Worm (Caenorhabditis elegans): ENCODE results near the gene F08F8.11.

F08F8.11 gene

DNA sequence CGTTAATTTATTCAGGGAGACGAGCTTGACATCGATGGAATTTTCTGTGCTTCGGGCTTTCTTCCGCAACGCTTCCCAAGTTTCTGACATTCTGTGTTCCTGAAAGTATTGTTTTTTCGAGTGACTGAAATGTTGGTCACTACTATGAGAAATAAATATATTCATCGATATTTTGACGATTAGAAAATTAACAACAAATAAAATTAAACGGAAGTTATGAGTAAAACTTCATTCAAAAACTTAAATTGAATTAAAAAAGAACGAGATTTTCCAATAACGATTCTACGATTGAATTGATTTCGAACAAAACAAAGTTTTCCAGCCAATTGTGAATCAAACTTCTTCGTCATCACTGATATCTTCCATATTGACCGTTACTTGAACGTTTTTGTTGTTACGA, 16.6 kb upstream of the F08F8.11 start, which contains the start of gene gos-28:
Gene gos-28, minus strand, starts transcription at position 101 of the 400 bp plus-strand sequence.
- TF ChIP-seq ceh-36 (tag; optimal IDR thresholded peaks at IDR 0.05) (no peak), ceh-13 (GFP tag; optimal IDR thresholded peaks at IDR 0.05) (no peak), hmbx-1 (tag; optimal IDR thresholded peaks at IDR 0.05) (no peak), tbx-11 (GFP tag; IDR thresholded peaks at IDR 0.05) (no peak), tra-4 (tag; optimal IDR thresholded peaks at IDR 0.05) (no peak), pes-1 (GFP tag; IDR thresholded peaks at IDR 0.05) (no peak), scrt-1 (GFP tag; IDR thresholded peaks at IDR 0.05) (no peak), ets-7 (tag; optimal IDR thresholded peaks at IDR 0.05) (no peak)

DNA sequence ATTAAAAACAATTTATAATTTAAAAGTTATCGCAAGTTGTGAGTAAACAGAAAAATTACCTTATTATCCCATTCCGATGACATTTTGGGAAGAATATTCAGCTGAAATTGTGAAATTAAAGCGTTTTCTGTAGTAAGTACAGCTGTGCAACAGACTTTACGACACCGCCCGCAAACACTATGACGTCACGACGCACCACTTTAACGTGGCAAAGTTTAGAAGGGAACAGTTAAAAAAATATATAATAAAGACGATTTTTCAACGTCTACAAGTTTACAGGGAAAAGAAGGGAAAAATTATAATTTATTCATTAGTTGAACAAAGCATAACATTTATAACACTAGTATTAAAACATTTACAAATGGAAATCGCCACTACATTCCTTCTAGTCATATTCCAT, 11.8 kb upstream of the F08F8.11 start, which contains the start of gene F08F8.9:
Gene F08F8.9, minus strand, starts transcription at position 101 of the 400 bp plus-strand sequence.
- TF ChIP-seq hnd-1 (tag; optimal IDR thresholded peaks at IDR 0.05) (no peak), pes-1 (GFP tag; IDR thresholded peaks at IDR 0.05) (no peak), sea-1 (GFP tag; conservative IDR thresholded peaks at IDR 0.05) (no peak), ama-1 (optimal IDR thresholded peaks at IDR 0.05) (no peak), F13C5.2 (tag; optimal IDR thresholded peaks at IDR 0.05) (no peak), ceh-36 (tag; optimal IDR thresholded peaks at IDR 0.05) (no peak), tra-4 (tag; optimal IDR thresholded peaks at IDR 0.05) (no peak), B0310.2 (tag; optimal IDR thresholded peaks at IDR 0.05) (no peak), aly-1 (tag; optimal IDR thresholded peaks at IDR 0.05) (no peak), tbx-11 (GFP tag; IDR thresholded peaks at IDR 0.05) (no peak), hmg-4 (GFP tag; optimal IDR thresholded peaks at IDR 0.05) (no peak), scrt-1 (GFP tag; IDR thresholded peaks at IDR 0.05) (no peak), ceh-13 (GFP tag; optimal IDR thresholded peaks at IDR 0.05) (no peak), flt-1 (GFP tag; IDR thresholded peaks at IDR 0.05) (no peak), hmbx-1 (tag; optimal IDR thresholded peaks at IDR 0.05) (no peak), tbx-37 (GFP tag; conservative IDR thresholded peaks at IDR 0.05) (no peak), ets-7 (tag; optimal IDR thresholded peaks at IDR 0.05) (no peak)

DNA sequence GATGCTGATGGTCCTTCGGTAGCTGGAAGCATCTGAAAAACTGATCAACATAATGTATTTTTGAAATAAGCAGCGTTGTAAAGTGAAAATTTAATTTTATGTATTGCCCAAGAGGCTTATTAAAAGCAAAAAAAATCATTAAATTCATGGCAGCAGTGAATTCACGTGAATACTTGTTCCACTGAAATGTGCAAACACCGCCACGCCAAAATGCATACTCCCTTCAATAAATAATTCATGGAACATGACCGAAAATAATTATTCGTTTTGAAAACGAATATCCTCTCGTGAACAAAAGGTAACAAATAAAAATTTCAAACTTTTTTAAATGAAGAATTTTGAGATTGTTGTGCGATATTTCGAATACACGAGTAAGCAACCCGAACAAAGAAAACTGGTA, 8.3 kb upstream of the F08F8.11 start, which contains the start of gene F08F8.10:
Gene F08F8.10, minus strand, starts transcription at position 38 of the 400 bp plus-strand sequence.
- TF ChIP-seq flt-1 (GFP tag; IDR thresholded peaks at IDR 0.05) (no peak), ceh-13 (GFP tag; optimal IDR thresholded peaks at IDR 0.05) (no peak), hnd-1 (tag; optimal IDR thresholded peaks at IDR 0.05) (no peak), hmbx-1 (tag; optimal IDR thresholded peaks at IDR 0.05) (no peak), ceh-36 (tag; optimal IDR thresholded peaks at IDR 0.05) (no peak)

DNA sequence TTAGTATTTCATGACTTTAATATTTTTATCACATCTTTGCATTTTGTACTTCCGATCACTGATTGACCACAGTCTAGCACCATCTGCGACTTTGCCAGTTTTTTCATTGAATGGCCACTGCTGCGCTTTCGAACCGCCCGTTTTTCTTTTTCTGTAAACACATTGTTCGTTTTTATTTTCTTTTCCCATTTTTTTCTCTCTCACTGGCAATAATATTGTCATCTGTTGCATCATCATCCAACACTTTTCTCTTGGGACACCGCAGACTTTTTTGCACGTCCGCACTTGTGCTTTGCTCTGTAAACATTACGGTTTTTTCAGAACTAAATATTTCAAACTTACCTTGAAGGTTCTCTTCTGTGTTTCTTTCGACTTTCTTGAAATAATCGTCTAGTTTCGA, 7.1 kb upstream of the F08F8.11 start:
- no peak for TF ChIP-seq sea-1 (GFP tag; conservative IDR thresholded peaks at IDR 0.05)
- no peak for TF ChIP-seq ets-7 (tag; optimal IDR thresholded peaks at IDR 0.05)
- no peak for TF ChIP-seq ceh-13 (GFP tag; optimal IDR thresholded peaks at IDR 0.05)
- TF ChIP-seq B0310.2 (tag; optimal IDR thresholded peaks at IDR 0.05) = no peak
- no peak for TF ChIP-seq hmbx-1 (tag; optimal IDR thresholded peaks at IDR 0.05)
- no peak for TF ChIP-seq hmg-4 (GFP tag; optimal IDR thresholded peaks at IDR 0.05)
- TF ChIP-seq aly-1 (tag; optimal IDR thresholded peaks at IDR 0.05) = no peak
- no peak for TF ChIP-seq tbx-37 (GFP tag; conservative IDR thresholded peaks at IDR 0.05)
- no peak for TF ChIP-seq F13C5.2 (tag; optimal IDR thresholded peaks at IDR 0.05)
- no peak for TF ChIP-seq ceh-36 (tag; optimal IDR thresholded peaks at IDR 0.05)
- no peak for TF ChIP-seq tra-4 (tag; optimal IDR thresholded peaks at IDR 0.05)
- no peak for TF ChIP-seq hnd-1 (tag; optimal IDR thresholded peaks at IDR 0.05)
- TF ChIP-seq tbx-11 (GFP tag; IDR thresholded peaks at IDR 0.05) = no peak
- no peak for TF ChIP-seq ama-1 (optimal IDR thresholded peaks at IDR 0.05)
- TF ChIP-seq pes-1 (GFP tag; IDR thresholded peaks at IDR 0.05) = no peak
- no peak for TF ChIP-seq flt-1 (GFP tag; IDR thresholded peaks at IDR 0.05)

DNA sequence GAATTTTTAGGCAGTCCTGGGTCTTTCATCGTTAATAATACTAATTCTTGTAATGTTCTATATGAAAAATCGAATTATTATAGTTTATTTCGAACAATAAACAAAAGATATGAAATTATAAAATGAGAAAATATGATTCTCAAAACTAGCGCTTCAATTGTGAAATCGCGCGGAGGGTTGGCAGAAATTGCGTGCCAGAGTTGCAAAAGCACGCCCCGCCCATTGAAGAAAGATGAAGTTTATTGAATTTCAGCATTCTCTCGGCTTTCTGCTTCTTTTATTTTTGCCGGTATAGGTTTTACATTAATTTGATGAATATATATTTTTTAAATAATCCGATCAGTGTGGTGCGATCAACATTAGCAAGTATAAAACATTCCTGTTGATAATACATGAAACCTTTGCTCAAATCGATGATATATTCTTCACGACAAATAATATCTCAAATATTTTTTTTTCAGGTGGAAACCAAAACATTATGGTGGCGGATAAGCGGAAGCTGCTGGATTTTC, 6.6 kb upstream of the F08F8.11 start, which contains the start of the genes eco-1 and hmgr-1:
Gene eco-1, minus strand, starts transcription at position 59 of the 512 bp plus-strand sequence.
Gene hmgr-1, plus strand, starts transcription at position 462 of the 512 bp plus-strand sequence.
- TF ChIP-seq B0310.2 (tag; optimal IDR thresholded peaks at IDR 0.05) = no peak
- TF ChIP-seq ets-7 (tag; optimal IDR thresholded peaks at IDR 0.05) = no peak
- TF ChIP-seq hmg-4 (GFP tag; optimal IDR thresholded peaks at IDR 0.05) = no peak
- TF ChIP-seq flt-1 (GFP tag; IDR thresholded peaks at IDR 0.05) = no peak
- no peak for TF ChIP-seq scrt-1 (GFP tag; IDR thresholded peaks at IDR 0.05)
- TF ChIP-seq ceh-13 (GFP tag; optimal IDR thresholded peaks at IDR 0.05) = no peak
- TF ChIP-seq tbx-37 (GFP tag; conservative IDR thresholded peaks at IDR 0.05) = no peak
- TF ChIP-seq F13C5.2 (tag; optimal IDR thresholded peaks at IDR 0.05) = no peak
- TF ChIP-seq hmbx-1 (tag; optimal IDR thresholded peaks at IDR 0.05) = no peak
- TF ChIP-seq ama-1 (optimal IDR thresholded peaks at IDR 0.05) = no peak
- TF ChIP-seq ceh-36 (tag; optimal IDR thresholded peaks at IDR 0.05) = no peak
- no peak for TF ChIP-seq aly-1 (tag; optimal IDR thresholded peaks at IDR 0.05)

DNA sequence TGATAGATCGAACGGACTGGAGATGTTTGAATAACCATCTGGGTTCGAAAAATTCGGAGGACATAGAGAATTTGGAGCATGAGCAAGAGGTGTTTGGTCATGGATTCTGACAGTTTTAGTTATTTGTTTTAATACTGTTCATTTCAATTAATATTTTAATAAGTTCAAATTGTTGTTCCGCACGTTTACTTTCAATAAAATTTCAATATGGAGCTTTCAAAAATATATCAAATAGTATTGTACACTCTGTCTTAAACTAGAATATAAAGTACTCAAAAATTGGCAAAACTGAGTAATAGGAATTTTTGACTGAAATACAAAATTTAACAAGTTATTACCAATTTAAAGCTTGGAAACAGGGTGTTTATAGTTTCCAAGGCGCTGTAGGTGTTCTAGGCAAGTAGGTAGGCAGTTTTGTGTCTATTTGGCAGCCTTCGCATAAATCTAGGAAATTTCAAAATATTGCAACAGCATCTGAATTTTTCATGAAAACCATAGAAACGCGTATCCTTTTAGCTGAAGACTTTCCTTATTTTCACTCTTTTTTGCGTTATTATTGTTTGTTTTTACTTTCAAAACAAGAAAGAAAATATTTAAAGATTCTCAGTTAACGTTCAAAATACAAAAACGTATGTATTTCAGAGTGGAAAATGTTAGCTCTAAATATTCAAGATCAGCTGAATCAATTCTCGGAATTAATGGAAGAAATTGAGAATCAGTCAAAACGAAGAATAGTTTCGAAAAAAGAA, 1.5 kb downstream of the F08F8.11 start, which contains the start of the genes T20B12.5 and T20B12.4:
Gene T20B12.5, minus strand, starts transcription at position 101 of the 749 bp plus-strand sequence.
Gene T20B12.4, plus strand, starts transcription at position 699 of the 749 bp plus-strand sequence.
- TF ChIP-seq flt-1 (GFP tag; IDR thresholded peaks at IDR 0.05) (no peak), sea-1 (GFP tag; conservative IDR thresholded peaks at IDR 0.05) (no peak), ama-1 (optimal IDR thresholded peaks at IDR 0.05) (no peak), tra-4 (tag; optimal IDR thresholded peaks at IDR 0.05) (no peak), F13C5.2 (tag; optimal IDR thresholded peaks at IDR 0.05) (no peak), hnd-1 (tag; optimal IDR thresholded peaks at IDR 0.05) (no peak), ets-7 (tag; optimal IDR thresholded peaks at IDR 0.05) (no peak), aly-1 (tag; optimal IDR thresholded peaks at IDR 0.05) (no peak), hmg-4 (GFP tag; optimal IDR thresholded peaks at IDR 0.05) (no peak), B0310.2 (tag; optimal IDR thresholded peaks at IDR 0.05) (no peak), ceh-36 (tag; optimal IDR thresholded peaks at IDR 0.05) (no peak), tbx-37 (GFP tag; conservative IDR thresholded peaks at IDR 0.05) (no peak), hmbx-1 (tag; optimal IDR thresholded peaks at IDR 0.05) (no peak)

Data from whole organism, early embryonic.